Worm (Caenorhabditis elegans): ENCODE data around the gene gex-2.

Gene gex-2

ce11 chrIV:630598-630997, 58.0 kb downstream of the gex-2 start:
- TF ChIP-seq snpc-4 (tag; optimal IDR thresholded peaks at IDR 0.05) (no peak), Y55F3AM.14 (GFP tag; optimal IDR thresholded peaks at IDR 0.05) (no peak), ztf-4 (tag; optimal IDR thresholded peaks at IDR 0.05) (no peak), lin-39 (tag; optimal IDR thresholded peaks at IDR 0.05) (no peak)

ce11 chrIV:631869-632268, 59.3 kb downstream of the gex-2 start:
- no peak for TF ChIP-seq lin-11 (tag; optimal IDR thresholded peaks at IDR 0.05)
- no peak for TF ChIP-seq C34F6.9 (tag; optimal IDR thresholded peaks at IDR 0.05)
- TF ChIP-seq lin-13 (GFP tag; optimal IDR thresholded peaks at IDR 0.05), result no peak
- no peak for TF ChIP-seq zag-1 (tag; optimal IDR thresholded peaks at IDR 0.05)
- TF ChIP-seq nhr-77 (tag; optimal IDR thresholded peaks at IDR 0.05), result no peak
